Fruit fly (Drosophila melanogaster): ENCODE measurements around the gene CG5116.

The CG5116 gene

DNA sequence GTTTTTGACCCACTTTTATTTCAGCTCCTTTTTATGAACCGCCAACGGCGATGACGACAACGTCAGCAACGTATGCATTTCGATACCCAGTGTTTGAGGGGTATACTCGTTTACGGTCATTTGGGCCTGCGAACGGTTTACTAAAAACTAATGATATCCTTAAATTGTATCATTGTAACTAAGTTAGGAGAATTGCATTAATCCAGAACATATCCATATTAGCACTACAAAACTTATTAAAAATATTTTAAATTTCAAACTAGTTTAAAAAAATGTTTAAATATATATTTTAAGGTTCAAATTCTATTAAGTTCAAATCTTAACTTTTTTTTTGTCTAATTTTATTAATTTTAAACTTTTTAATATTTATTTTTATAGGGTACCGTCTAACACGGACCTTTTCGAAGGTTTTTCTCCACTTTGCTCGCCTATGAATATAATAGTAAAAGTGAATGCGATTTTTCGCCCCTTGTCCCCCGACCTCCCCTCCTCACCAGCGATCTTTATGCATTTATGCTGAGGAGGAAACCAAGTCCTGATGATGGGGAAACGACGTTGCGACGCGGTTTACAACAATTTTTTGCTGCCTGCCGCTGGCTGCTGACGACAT lies 23.6 kb upstream of the CG5116 start (continued):
- TF ChIP-seq CG15696 (tag; optimal IDR thresholded peaks at IDR 0.05) (no peak), lab (GFP tag; optimal IDR thresholded peaks at IDR 0.05) (no peak), MESR4 (GFP tag; optimal IDR thresholded peaks at IDR 0.05) (no peak), CG15601 (tag; optimal IDR thresholded peaks at IDR 0.05) (no peak), Mes4 (GFP tag; optimal IDR thresholded peaks at IDR 0.05) (no peak), dmrt11E (tag; optimal IDR thresholded peaks at IDR 0.05) (peak; percentile 39), Abd-B (GFP tag; optimal IDR thresholded peaks at IDR 0.05) (no peak), ato (GFP tag; IDR thresholded peaks at IDR 0.05; ENCODE audit: partially characterized antibody) (no peak), dpn (GFP tag; optimal IDR thresholded peaks at IDR 0.05) (no peak)

DNA sequence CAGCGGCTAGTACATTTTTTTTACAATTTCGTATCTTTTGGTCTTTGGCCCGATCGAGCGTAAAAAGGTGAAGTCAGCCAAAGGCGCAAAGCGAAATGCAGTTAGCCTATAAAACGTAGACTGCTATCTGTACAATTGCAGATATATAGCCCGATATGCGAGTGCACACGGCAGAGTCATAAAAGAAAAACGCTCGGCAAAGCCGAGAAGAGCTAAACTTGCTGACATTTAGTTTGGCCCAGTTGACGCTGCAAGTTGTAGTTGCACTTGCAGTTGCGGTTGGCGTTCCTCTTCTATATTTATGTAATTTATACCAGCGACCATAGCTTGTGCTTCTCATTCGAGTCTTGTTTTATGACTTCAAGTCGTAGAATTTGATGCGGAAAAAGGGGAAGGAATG lies 22.2 kb upstream of the CG5116 start:
- TF ChIP-seq NK7.1 (GFP tag; optimal IDR thresholded peaks at IDR 0.05), result no peak
- 0 out of 2 replicates have a peak, but pooled peaks have one; percentile 21 for TF ChIP-seq bbx (GFP tag; IDR thresholded peaks at IDR 0.05; ENCODE audit: partially characterized antibody)
- TF ChIP-seq vvl (GFP tag; IDR thresholded peaks at IDR 0.05), result no peak
- TF ChIP-seq BEAF-32 (GFP tag; optimal IDR thresholded peaks at IDR 0.05), result no peak
- no peak for TF ChIP-seq unc-4 (GFP tag; IDR thresholded peaks at IDR 0.05; ENCODE audit: partially characterized antibody)
- TF ChIP-seq Med (GFP tag), result peak; percentile 17

DNA sequence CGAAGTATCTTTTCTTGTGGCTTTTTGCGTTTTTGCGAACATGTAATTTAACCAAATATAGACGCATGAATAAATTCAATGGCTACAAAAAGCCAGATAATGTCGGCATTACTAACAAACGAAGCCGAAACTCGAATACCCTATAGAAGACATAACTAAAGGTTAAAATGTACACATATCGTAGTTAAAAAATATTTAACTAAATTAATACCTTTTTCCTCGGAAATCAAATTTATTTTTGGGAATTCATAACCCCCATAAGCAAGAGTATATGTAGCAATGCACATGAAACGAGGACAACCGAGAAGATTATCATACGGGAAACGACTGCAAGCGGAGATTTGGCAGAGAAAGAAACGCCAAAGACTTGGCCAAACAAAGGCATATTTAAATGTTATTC lies 21.2 kb upstream of the CG5116 start:
- TF ChIP-seq lbe (GFP tag; optimal IDR thresholded peaks at IDR 0.05) (peak; percentile 18), Drgx (GFP tag; IDR thresholded peaks at IDR 0.05) (peak; percentile 60), D19A (tag; optimal IDR thresholded peaks at IDR 0.05) (peak; percentile 54), CG6683 (GFP tag; optimal IDR thresholded peaks at IDR 0.05) (no peak), bsh (GFP tag; optimal IDR thresholded peaks at IDR 0.05) (peak in 1 of 2 experiments; percentile 26)

DNA sequence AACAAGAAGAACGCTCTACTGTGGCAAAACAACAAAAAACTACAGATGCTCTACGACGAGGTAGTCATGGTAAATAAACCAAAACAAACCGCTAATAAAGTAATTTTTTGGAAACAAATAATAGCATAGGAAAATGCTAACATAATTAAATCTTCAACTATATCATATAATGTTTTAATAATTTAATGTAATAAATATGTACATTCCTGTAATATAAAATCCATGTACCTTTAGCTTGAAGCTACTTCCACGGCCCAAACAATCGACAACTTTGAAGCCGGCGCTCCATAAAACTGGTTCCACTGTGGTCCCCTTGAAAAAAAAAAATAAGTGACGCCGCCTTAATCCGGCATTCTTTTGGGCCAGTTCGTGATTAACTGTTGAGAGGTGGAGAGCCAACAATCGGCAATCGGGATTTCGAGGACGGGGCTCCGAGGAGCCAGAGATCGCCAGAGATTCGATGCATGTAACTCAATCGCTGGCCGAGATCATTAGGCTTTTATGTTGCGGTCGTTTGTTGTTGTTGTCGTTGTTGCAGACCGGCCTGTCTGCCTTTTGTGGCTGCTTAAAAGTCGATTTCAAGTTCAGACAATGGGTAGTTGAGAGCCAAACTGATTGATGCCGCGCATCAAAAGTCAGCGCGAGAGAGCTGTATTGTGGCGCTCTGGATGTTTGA lies 20.1 kb upstream of the CG5116 start:
- TF ChIP-seq pan (optimal IDR thresholded peaks at IDR 0.05) (no peak), pan (GFP tag; optimal IDR thresholded peaks at IDR 0.05 in 1 of 2, IDR thresholded peaks at IDR 0.05 in 1 of 2) (peak in 1 of 2 experiments; percentile 58), Oaz (GFP tag; IDR thresholded peaks at IDR 0.05) (no peak), stc (GFP tag; IDR thresholded peaks at IDR 0.05) (peak; percentile 79), CG1603 (tag; optimal IDR thresholded peaks at IDR 0.05) (no peak), ro (GFP tag; IDR thresholded peaks at IDR 0.05) (no peak), CG12299 (tag; optimal IDR thresholded peaks at IDR 0.05) (no peak), H2.0 (GFP tag; IDR thresholded peaks at IDR 0.05) (no peak), CG15696 (tag; optimal IDR thresholded peaks at IDR 0.05) (no peak), Xrp1 (GFP tag; IDR thresholded peaks at IDR 0.05) (peak; percentile 66; the same call in 1 of the 2 replicates), CG31441 (GFP tag; IDR thresholded peaks at IDR 0.05) (peak; percentile 48; the same call in 1 of the 2 replicates), croc (GFP tag; conservative IDR thresholded peaks at IDR 0.05) (no peak), Med (GFP tag) (peak; percentile 27), Rx (GFP tag; IDR thresholded peaks at IDR 0.05) (no peak), lab (GFP tag; optimal IDR thresholded peaks at IDR 0.05) (peak; percentile 67), sqz (GFP tag; optimal IDR thresholded peaks at IDR 0.05) (peak; percentile 72), Sry-β (GFP tag; optimal IDR thresholded peaks at IDR 0.05) (no peak), ranshi (GFP tag; IDR thresholded peaks at IDR 0.05) (0 out of 2 replicates have a peak, but pooled peaks have one; percentile 19), CkIIα-i1 (GFP tag; IDR thresholded peaks at IDR 0.05) (no peak), CG8359 (GFP tag; optimal IDR thresholded peaks at IDR 0.05; ENCODE audit: borderline replicate concordance) (no peak), Gug (GFP tag; IDR thresholded peaks at IDR 0.05) (peak; percentile 53; the same call in 3 of the 4 replicates), CG7271 (tag; optimal IDR thresholded peaks at IDR 0.05) (no peak), Dbx (GFP tag; IDR thresholded peaks at IDR 0.05) (no peak; the same call in 2 of the 3 replicates), row (GFP tag; IDR thresholded peaks at IDR 0.05) (peak; percentile 73), CTCF (GFP tag; optimal IDR thresholded peaks at IDR 0.05) (no peak), H15 (GFP tag; IDR thresholded peaks at IDR 0.05) (peak; percentile 40; the same call in 1 of the 3 replicates), CG16813 (GFP tag; IDR thresholded peaks at IDR 0.05; ENCODE audit: partially characterized antibody) (no peak)

Data from whole organism, embryonic.